Worm (Caenorhabditis elegans) whole organism, L4 larva: ENCODE measurements around the gene ham-3.

ENCODE experiments used
- daf-19 ChIP-seq: fragments of 200-800 bp; sonication (Bioruptor generic); conservative IDR thresholded peaks from 2 replicates; pipeline ENCODE4 v1.3.6; 2022; ENCODE audit warnings: missing genetic modification characterization, missing compliant biosample characterization
- fos-1 ChIP-seq: fragments of 150-350 bp; optimal IDR thresholded peaks from 2 replicates; lab custom pipeline; 2014; ENCODE audit warnings: missing biosample characterization, missing genetic modification characterization
- hlh-11 ChIP-seq: fragments of 200-800 bp; sonication (Bioruptor generic); optimal IDR thresholded peaks from 2 replicates; lab custom pipeline; 2018; ENCODE audit warnings: mild to moderate bottlenecking, missing genetic modification characterization, missing compliant biosample characterization
- lin-39 ChIP-seq: fragments of 150-350 bp; optimal IDR thresholded peaks from 2 replicates; lab custom pipeline; 2014; ENCODE audit warnings: missing biosample characterization, missing genetic modification reagents, missing genetic modification characterization
- mdl-1 ChIP-seq, 2 experiments: fragments of 150-350 bp in 1 of 2; sonication (generic microtip) in 1 of 2; optimal IDR thresholded peaks; 2 replicates each; lab custom pipeline; 2014 to 2017; ENCODE audit warnings: missing biosample characterization in 2 of 2, missing genetic modification characterization in 2 of 2
- nhr-28 ChIP-seq: fragments of 150-350 bp; optimal IDR thresholded peaks from 2 replicates; lab custom pipeline; 2014; ENCODE audit warnings: missing biosample characterization, missing genetic modification characterization
- ztf-11 ChIP-seq: fragments of 150-350 bp; optimal IDR thresholded peaks from 2 replicates; lab custom pipeline; 2014; ENCODE audit warnings: missing biosample characterization, missing genetic modification characterization

DNA sequence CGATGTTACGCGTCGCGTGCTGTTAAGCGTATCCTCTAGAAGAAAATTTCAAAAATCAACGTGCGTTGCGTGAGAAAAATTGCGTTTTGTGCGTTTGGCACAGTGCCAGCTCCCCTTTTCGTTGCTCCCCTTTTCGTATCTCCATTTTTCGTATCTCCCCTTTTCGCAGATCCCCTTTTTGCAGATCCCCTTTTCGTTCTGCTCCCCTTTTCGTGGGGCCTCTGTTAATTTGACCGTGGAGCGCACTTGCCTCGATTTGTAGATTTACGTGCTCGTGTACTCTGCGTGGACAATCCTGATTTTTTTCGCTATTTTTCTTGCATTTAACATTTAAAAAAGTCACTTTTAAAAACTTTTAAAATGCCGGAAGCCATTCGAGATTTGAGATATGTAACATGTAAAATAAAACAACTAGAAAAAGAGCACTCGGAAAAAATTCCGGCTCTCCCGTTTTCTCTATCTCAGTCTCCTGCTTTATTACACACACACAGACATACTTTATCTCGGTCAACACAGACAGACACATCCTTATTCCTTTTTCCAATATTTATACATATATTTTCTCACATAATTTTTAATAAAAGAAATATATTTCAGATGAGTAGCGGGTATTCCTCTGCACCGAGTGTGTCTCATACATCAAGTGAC is 3.1 kb downstream of the ham-3 start, which contains the start of gene ttll-4:
- TF ChIP-seq hlh-11 (tag; lab: Kevin White, UChicago), result peak; percentile 16
- no peak for TF ChIP-seq nhr-28 (tag; lab: Kevin White, UChicago)
- TF ChIP-seq fos-1 (tag; lab: Kevin White, UChicago), result no peak
- no peak for TF ChIP-seq lin-39 (tag; lab: Kevin White, UChicago)
- no peak for TF ChIP-seq daf-19 (GFP tag; lab: Robert Waterston, UW)
- TF ChIP-seq ztf-11 (tag; lab: Kevin White, UChicago), result no peak
- TF ChIP-seq mdl-1 (tag; optimal IDR thresholded peaks at IDR 0.05; lab: Kevin White, UChicago), result no peak
